Worm (Caenorhabditis elegans): ENCODE results near the gene prdx-2.

ce11 chrII:5365645-5366044 is 12.3 kb upstream of the prdx-2 start, which contains the start of gene F09E5.16:
- TF ChIP-seq ttx-3 (tag; optimal IDR thresholded peaks at IDR 0.05) (no peak), eyg-1 (tag; optimal IDR thresholded peaks at IDR 0.05) (no peak), ref-2 (tag; optimal IDR thresholded peaks at IDR 0.05) (no peak), ama-1 (optimal IDR thresholded peaks at IDR 0.05) (no peak), elt-4 (tag; optimal IDR thresholded peaks at IDR 0.05) (no peak), pqm-1 (tag; optimal IDR thresholded peaks at IDR 0.05) (no peak)

Measured in whole organism, late embryonic.